Fruit fly (Drosophila melanogaster) S2 (cell line): ENCODE measurements around the gene CG43755.

Experiments
- CG8478 ChIP-seq: fragments of >200 bp; optimal IDR thresholded peaks from 2 replicates; lab custom pipeline; 2018
- CTCF ChIP-seq, 2 experiments: fragments of >200 bp; optimal IDR thresholded peaks; 2 replicates each; lab custom pipeline; 2018

DNA sequence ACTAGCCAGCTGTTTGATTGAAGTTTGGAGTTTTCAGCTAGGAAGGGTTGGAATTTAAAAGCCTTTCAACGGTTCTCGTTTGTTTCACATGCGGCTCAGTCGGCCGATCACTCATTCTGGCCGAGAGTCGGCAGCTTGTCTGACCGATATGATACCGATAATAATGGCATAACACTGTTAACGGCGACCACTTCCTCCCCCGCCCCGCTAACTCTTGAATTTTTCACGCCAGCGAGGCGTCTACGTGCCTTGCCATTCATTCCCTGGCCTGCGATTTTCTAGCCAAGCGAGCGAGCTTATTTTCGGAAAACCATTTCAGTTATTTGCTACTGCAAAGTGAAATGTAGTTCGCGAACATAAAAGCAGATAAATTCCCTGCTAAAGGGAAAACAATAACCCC lies 29.6 kb downstream of the CG43755 start:
- TF ChIP-seq CG8478 (lab: Kevin White, UChicago), result no peak
- no peak for TF ChIP-seq CTCF (optimal IDR thresholded peaks at IDR 0.05; lab: Kevin White, UChicago)
